Worm (Caenorhabditis elegans) whole organism, early embryonic: ENCODE measurements around the gene C07G3.8.

Experiments used
- B0310.2 ChIP-seq: sonication (generic microtip); optimal IDR thresholded peaks from 2 replicates; lab custom pipeline; 2016; ENCODE audit warnings: mild to moderate bottlenecking, missing genetic modification characterization, missing compliant biosample characterization
- F13C5.2 ChIP-seq: sonication (generic microtip); optimal IDR thresholded peaks from 2 replicates; lab custom pipeline; 2017; ENCODE audit warnings: mild to moderate bottlenecking, missing genetic modification characterization, inconsistent platforms, missing compliant biosample characterization
- aly-1 ChIP-seq: sonication (generic microtip); optimal IDR thresholded peaks from 2 replicates; lab custom pipeline; 2016; ENCODE audit warnings: missing genetic modification characterization, missing compliant biosample characterization
- ama-1 ChIP-seq: fragments of 150-350 bp; optimal IDR thresholded peaks from 2 replicates; lab custom pipeline; 2014
- ceh-13 ChIP-seq: fragments of 200-800 bp; sonication (Bioruptor generic); optimal IDR thresholded peaks from 2 replicates; lab custom pipeline; 2018; ENCODE audit warnings: mild to moderate bottlenecking, missing genetic modification characterization, missing compliant biosample characterization
- ceh-36 ChIP-seq: sonication (generic microtip); optimal IDR thresholded peaks from 2 replicates; lab custom pipeline; 2016; ENCODE audit warnings: missing genetic modification characterization, inconsistent platforms, missing compliant biosample characterization
- ets-7 ChIP-seq: sonication (generic microtip); optimal IDR thresholded peaks from 2 replicates; lab custom pipeline; 2016; ENCODE audit warnings: missing genotype, missing genetic modification characterization, missing compliant biosample characterization
- flt-1 ChIP-seq: fragments of 200-800 bp; sonication (Bioruptor generic); IDR thresholded peaks from 2 replicates; pipeline ENCODE4 v1.3.6; 2022; ENCODE audit warnings: missing genetic modification characterization, missing compliant biosample characterization
- hmbx-1 ChIP-seq: sonication (generic microtip); optimal IDR thresholded peaks from 2 replicates; lab custom pipeline; 2016; ENCODE audit warnings: mild to moderate bottlenecking, missing genetic modification characterization, missing compliant biosample characterization
- hmg-4 ChIP-seq: fragments of 200-800 bp; sonication (Bioruptor generic); optimal IDR thresholded peaks from 2 replicates; lab custom pipeline; 2018; ENCODE audit warnings: mild to moderate bottlenecking, missing genetic modification characterization, missing compliant biosample characterization
- hnd-1 ChIP-seq: sonication (generic microtip); optimal IDR thresholded peaks from 2 replicates; lab custom pipeline; 2016; ENCODE audit warnings: missing genetic modification characterization, missing compliant biosample characterization
- pes-1 ChIP-seq: fragments of 200-800 bp; sonication (Bioruptor generic); IDR thresholded peaks from 2 replicates; pipeline ENCODE4 v1.3.6; 2022; ENCODE audit warnings: missing genetic modification reagents, missing genetic modification characterization, missing compliant biosample characterization
- scrt-1 ChIP-seq: fragments of 200-800 bp; sonication (Bioruptor generic); IDR thresholded peaks from 2 replicates; pipeline ENCODE4 v1.3.6; 2022; ENCODE audit warnings: missing genetic modification characterization, missing compliant biosample characterization
- sea-1 ChIP-seq: fragments of 200-800 bp; sonication (Bioruptor generic); conservative IDR thresholded peaks from 2 replicates; pipeline ENCODE4 v1.3.6; 2022; ENCODE audit warnings: missing genetic modification characterization, missing compliant biosample characterization
- tbx-11 ChIP-seq: fragments of 200-800 bp; sonication (Bioruptor generic); IDR thresholded peaks from 2 replicates; pipeline ENCODE4 v1.3.6; 2022; ENCODE audit warnings: missing genetic modification characterization, missing compliant biosample characterization
- tbx-37 ChIP-seq: fragments of 200-800 bp; sonication (Bioruptor generic); conservative IDR thresholded peaks from 2 replicates; pipeline ENCODE4 v1.3.6; 2022; ENCODE audit warnings: missing genetic modification reagents, missing genetic modification characterization, missing compliant biosample characterization
- tra-4 ChIP-seq: sonication (generic microtip); optimal IDR thresholded peaks from 2 replicates; lab custom pipeline; 2017; ENCODE audit warnings: missing genetic modification characterization, missing compliant biosample characterization

C07G3.8 gene

DNA sequence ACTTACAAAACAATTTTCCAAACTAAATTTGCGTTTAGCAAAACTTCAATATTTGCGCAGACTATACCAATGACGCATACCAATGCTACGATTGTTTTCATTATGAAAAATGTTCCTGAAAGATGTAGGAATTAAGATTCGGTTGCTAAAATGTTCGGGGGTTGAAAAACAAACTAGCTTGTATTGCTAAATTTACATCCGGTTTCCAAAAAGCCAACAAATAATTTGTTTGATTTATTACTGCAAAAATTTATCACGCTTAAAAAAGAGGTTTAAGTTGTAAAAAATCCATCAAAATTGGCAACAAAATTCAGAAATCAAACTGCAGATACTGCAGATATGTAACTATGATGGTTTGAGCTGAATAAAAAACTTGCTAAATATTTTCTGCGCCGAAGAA is 21.6 kb downstream of the C07G3.8 start, which contains the start of gene srbc-30:
srbc-30 (minus strand) TSS at position 101 of the 400 bp plus-strand sequence.
- TF ChIP-seq B0310.2 (tag; lab: Kevin White, UChicago) (no peak), tbx-11 (GFP tag; lab: Robert Waterston, UW) (no peak), ets-7 (tag; lab: Kevin White, UChicago) (no peak), ceh-36 (tag; lab: Kevin White, UChicago) (no peak), pes-1 (GFP tag; lab: Robert Waterston, UW) (no peak), scrt-1 (GFP tag; lab: Robert Waterston, UW) (no peak), F13C5.2 (tag; lab: Kevin White, UChicago) (no peak), tra-4 (tag; lab: Kevin White, UChicago) (no peak), hmbx-1 (no peak), ama-1 (lab: Kevin White, UChicago) (no peak), hmg-4 (GFP tag; lab: Kevin White, UChicago) (no peak), aly-1 (tag; lab: Kevin White, UChicago) (no peak), sea-1 (GFP tag; lab: Robert Waterston, UW) (no peak), hnd-1 (tag; lab: Kevin White, UChicago) (no peak), tbx-37 (GFP tag; lab: Robert Waterston, UW) (no peak), ceh-13 (GFP tag; lab: Kevin White, UChicago) (no peak), flt-1 (GFP tag; lab: Robert Waterston, UW) (no peak)

DNA sequence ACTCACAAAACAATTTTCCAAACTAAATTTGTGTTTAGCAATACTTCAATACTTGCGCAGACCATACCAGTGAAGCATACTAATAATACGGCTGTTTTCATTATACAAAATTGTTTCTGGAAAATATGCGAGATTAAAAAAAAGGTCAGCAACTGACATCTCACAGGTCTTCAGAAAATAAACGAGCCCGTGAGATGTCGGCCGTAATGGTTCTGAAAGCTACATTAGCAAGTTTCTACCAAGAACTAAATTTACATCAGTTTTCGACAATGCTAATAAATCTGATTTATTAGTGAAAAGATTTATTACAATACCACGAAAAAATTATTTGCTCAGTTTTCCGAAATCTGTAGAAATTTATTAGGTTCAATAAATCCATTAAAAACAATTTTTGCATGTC is 24.4 kb downstream of the C07G3.8 start, which contains the start of gene srbc-31:
srbc-31 (minus strand) TSS at position 101 of the 400 bp plus-strand sequence.
- TF ChIP-seq hmg-4 (GFP tag; lab: Kevin White, UChicago) (no peak), aly-1 (tag; lab: Kevin White, UChicago) (no peak)

DNA sequence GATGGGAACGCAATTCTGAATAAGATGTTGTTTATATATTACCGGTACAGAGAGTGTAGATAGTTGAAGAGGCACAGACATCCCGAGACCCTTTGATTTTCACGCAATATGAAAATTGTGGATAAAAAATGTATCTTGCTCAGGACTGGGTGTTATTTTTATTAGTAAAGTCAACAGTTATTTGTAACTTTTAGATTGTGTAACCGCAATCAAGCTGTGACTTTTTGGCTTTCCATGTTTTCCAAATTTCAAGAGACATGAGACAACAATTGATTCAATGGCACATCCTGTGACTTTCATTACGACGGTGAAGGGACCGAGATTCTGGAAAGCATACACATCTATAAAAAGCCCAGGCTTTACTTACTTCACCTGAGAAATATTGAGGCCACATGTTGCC is 25.7 kb downstream of the C07G3.8 start:
- no peak for TF ChIP-seq tra-4 (tag; lab: Kevin White, UChicago)
- TF ChIP-seq hmbx-1, result no peak
- TF ChIP-seq ama-1 (lab: Kevin White, UChicago), result no peak
- no peak for TF ChIP-seq aly-1 (tag; lab: Kevin White, UChicago)
- no peak for TF ChIP-seq flt-1 (GFP tag; lab: Robert Waterston, UW)
- TF ChIP-seq tbx-37 (GFP tag; lab: Robert Waterston, UW), result no peak
- TF ChIP-seq F13C5.2 (tag; lab: Kevin White, UChicago), result no peak
- no peak for TF ChIP-seq pes-1 (GFP tag; lab: Robert Waterston, UW)
- TF ChIP-seq tbx-11 (GFP tag; lab: Robert Waterston, UW), result no peak
- TF ChIP-seq ceh-13 (GFP tag; lab: Kevin White, UChicago), result no peak
- no peak for TF ChIP-seq hnd-1 (tag; lab: Kevin White, UChicago)
- no peak for TF ChIP-seq ets-7 (tag; lab: Kevin White, UChicago)
- no peak for TF ChIP-seq ceh-36 (tag; lab: Kevin White, UChicago)
- TF ChIP-seq sea-1 (GFP tag; lab: Robert Waterston, UW), result no peak
- TF ChIP-seq scrt-1 (GFP tag; lab: Robert Waterston, UW), result no peak
- TF ChIP-seq hmg-4 (GFP tag; lab: Kevin White, UChicago), result no peak

DNA sequence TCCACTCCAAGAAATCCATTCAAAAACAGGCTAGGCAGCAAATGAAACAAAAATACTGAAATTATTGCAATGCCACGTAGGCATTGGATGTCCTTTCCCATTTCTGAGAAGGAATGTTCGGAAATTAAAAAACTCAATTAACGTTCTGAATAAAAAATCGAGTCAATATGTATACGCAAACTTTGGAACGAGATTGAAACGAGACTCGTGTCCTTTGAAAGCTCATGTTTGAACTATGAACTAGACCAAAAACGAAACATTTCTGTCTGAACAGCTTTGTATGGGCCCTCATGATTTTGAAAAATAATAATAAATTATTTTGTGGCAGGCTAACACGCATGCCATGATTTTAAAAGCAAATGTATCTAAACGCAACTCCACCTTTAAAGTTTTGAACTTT is 26.9 kb downstream of the C07G3.8 start, which contains the start of gene oac-2:
oac-2 (minus strand) TSS at position 101 of the 400 bp plus-strand sequence.
- TF ChIP-seq hmbx-1, result no peak
- no peak for TF ChIP-seq hmg-4 (GFP tag; lab: Kevin White, UChicago)
- TF ChIP-seq tbx-37 (GFP tag; lab: Robert Waterston, UW), result no peak
- no peak for TF ChIP-seq ama-1 (lab: Kevin White, UChicago)
- no peak for TF ChIP-seq sea-1 (GFP tag; lab: Robert Waterston, UW)

DNA sequence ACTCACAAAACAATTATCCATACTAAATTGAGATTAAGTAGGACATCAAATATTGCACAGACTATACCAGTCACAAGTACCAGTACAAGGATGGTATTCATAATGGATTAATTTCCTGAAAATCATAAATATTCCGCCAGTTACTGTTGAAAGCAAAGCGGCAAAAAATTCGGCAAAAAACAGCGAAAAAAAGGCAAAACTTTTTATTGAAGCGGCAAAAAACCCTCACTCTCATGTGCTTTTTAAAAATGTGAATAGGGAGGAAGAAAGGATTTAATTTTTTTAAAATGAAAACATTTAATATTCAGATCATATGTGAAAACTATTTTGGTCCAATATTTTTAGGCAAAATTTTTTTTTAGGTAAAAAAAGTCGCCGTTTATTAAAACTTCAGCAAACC is 31.2 kb downstream of the C07G3.8 start, which contains the start of gene srbc-29:
srbc-29 (minus strand) TSS at position 101 of the 400 bp plus-strand sequence.
- no peak for TF ChIP-seq hmbx-1
- no peak for TF ChIP-seq tbx-37 (GFP tag; lab: Robert Waterston, UW)
- TF ChIP-seq pes-1 (GFP tag; lab: Robert Waterston, UW), result no peak
- TF ChIP-seq scrt-1 (GFP tag; lab: Robert Waterston, UW), result no peak
- no peak for TF ChIP-seq sea-1 (GFP tag; lab: Robert Waterston, UW)
- no peak for TF ChIP-seq hnd-1 (tag; lab: Kevin White, UChicago)
- no peak for TF ChIP-seq F13C5.2 (tag; lab: Kevin White, UChicago)
- TF ChIP-seq tra-4 (tag; lab: Kevin White, UChicago), result no peak
- no peak for TF ChIP-seq aly-1 (tag; lab: Kevin White, UChicago)
- TF ChIP-seq ets-7 (tag; lab: Kevin White, UChicago), result no peak
- TF ChIP-seq tbx-11 (GFP tag; lab: Robert Waterston, UW), result no peak
- TF ChIP-seq hmg-4 (GFP tag; lab: Kevin White, UChicago), result no peak
- no peak for TF ChIP-seq flt-1 (GFP tag; lab: Robert Waterston, UW)
- no peak for TF ChIP-seq B0310.2 (tag; lab: Kevin White, UChicago)

DNA sequence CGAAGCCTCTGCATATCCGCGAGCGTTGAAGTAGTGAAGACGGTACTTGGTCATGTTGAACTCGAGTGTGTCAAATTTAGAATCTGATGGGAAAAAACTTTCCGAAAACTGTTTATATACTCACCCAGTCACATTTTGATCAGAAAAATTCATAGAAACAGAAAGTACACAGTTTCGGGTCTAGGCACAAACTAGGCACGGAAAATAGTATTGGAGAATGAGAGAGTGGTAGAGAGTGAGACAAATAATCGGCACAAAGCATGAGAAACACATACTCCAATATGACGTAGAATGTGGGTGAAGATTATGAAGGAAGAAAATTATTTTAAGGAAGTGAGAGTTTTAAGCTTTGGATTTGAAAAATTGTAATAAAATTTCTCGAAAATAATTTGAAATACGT is 33.5 kb downstream of the C07G3.8 start, which contains the start of gene gst-33:
gst-33 (minus strand) TSS at position 127 of the 400 bp plus-strand sequence.
- TF ChIP-seq ceh-13 (GFP tag; lab: Kevin White, UChicago), result no peak
- TF ChIP-seq B0310.2 (tag; lab: Kevin White, UChicago), result no peak
- TF ChIP-seq aly-1 (tag; lab: Kevin White, UChicago), result no peak
- TF ChIP-seq tbx-37 (GFP tag; lab: Robert Waterston, UW), result no peak
- no peak for TF ChIP-seq hmg-4 (GFP tag; lab: Kevin White, UChicago)
- TF ChIP-seq ama-1 (lab: Kevin White, UChicago), result no peak
- no peak for TF ChIP-seq F13C5.2 (tag; lab: Kevin White, UChicago)

DNA sequence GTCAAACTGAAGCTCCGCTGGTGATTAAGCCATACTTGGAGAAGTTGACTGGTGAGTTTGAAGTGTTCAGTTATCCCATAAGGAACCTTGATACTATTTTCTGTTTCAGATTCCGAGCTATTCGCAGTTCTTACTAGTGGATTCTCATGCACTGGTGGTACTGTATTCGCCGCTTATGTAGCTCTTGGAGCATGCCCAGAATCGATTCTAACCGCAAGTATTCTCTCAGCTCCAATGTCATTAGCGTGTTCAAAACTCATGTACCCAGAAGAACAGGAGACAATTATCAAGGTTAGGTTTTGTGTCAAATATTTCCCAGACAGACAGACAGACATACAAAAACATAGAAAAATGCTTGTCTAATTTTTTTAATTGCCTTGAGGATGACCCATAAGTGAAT is 37.0 kb downstream of the C07G3.8 start:
- no peak for TF ChIP-seq aly-1 (tag; lab: Kevin White, UChicago)
- TF ChIP-seq hmg-4 (GFP tag; lab: Kevin White, UChicago), result no peak
- no peak for TF ChIP-seq B0310.2 (tag; lab: Kevin White, UChicago)
- no peak for TF ChIP-seq hmbx-1
